Fruit fly (Drosophila melanogaster) whole organism, wandering third instar larva: ENCODE results near the gene CG14262.

Experiments
- Abd-B ChIP-seq: fragments of >200 bp; optimal IDR thresholded peaks from 2 replicates; lab custom pipeline; 2017; ENCODE audit warnings: missing biosample characterization, missing genetic modification characterization
- Dfd ChIP-seq: fragments of >200 bp; optimal IDR thresholded peaks from 2 replicates; lab custom pipeline; 2017; ENCODE audit warnings: missing biosample characterization, missing genetic modification characterization
- GATAd ChIP-seq: sonication (Bioruptor generic); optimal IDR thresholded peaks from 2 replicates; lab custom pipeline; 2016; ENCODE audit warnings: missing biosample characterization, missing genetic modification characterization
- Jra ChIP-seq: sonication (Bioruptor generic); optimal IDR thresholded peaks from 2 replicates; lab custom pipeline; 2016; ENCODE audit warnings: missing biosample characterization, missing genetic modification characterization
- Myc ChIP-seq: fragments of >200 bp; optimal IDR thresholded peaks from 2 replicates; lab custom pipeline; 2017
- OdsH ChIP-seq: fragments of 200-800 bp; sonication (Bioruptor generic); optimal IDR thresholded peaks from 2 replicates; lab custom pipeline; 2016; ENCODE audit warnings: missing biosample characterization, mild to moderate bottlenecking, missing genetic modification characterization
- Vsx2 ChIP-seq: fragments of 200-300, 225-300 bp; sonication (Bioruptor generic); optimal IDR thresholded peaks from 2 replicates; lab custom pipeline; 2018; ENCODE audit warnings: missing biosample characterization, missing genetic modification characterization; ENCODE audit not compliant: partially characterized antibody
- dsf ChIP-seq: sonication (Bioruptor generic); optimal IDR thresholded peaks from 2 replicates; lab custom pipeline; 2016; ENCODE audit warnings: missing biosample characterization, missing genetic modification characterization, borderline replicate concordance
- fru ChIP-seq: fragments of 200-800 bp; sonication (Bioruptor generic); optimal IDR thresholded peaks from 3 replicates; lab custom pipeline; 2016; ENCODE audit warnings: missing biosample characterization, mild to moderate bottlenecking, missing genetic modification characterization
- lola ChIP-seq: fragments of >200 bp; optimal IDR thresholded peaks from 2 replicates; lab custom pipeline; 2017; ENCODE audit warnings: missing biosample characterization, missing genetic modification characterization
- tai ChIP-seq: sonication (Bioruptor generic); optimal IDR thresholded peaks from 2 replicates; lab custom pipeline; 2016; ENCODE audit warnings: missing biosample characterization, missing genetic modification characterization
- usp ChIP-seq: fragments of >200 bp; optimal IDR thresholded peaks from 2 replicates; lab custom pipeline; 2017; ENCODE audit warnings: missing biosample characterization, missing genetic modification characterization
- woc ChIP-seq: sonication (Bioruptor generic); optimal IDR thresholded peaks from 2 replicates; lab custom pipeline; 2016; ENCODE audit warnings: missing biosample characterization, mild to moderate bottlenecking, missing genetic modification characterization

DNA sequence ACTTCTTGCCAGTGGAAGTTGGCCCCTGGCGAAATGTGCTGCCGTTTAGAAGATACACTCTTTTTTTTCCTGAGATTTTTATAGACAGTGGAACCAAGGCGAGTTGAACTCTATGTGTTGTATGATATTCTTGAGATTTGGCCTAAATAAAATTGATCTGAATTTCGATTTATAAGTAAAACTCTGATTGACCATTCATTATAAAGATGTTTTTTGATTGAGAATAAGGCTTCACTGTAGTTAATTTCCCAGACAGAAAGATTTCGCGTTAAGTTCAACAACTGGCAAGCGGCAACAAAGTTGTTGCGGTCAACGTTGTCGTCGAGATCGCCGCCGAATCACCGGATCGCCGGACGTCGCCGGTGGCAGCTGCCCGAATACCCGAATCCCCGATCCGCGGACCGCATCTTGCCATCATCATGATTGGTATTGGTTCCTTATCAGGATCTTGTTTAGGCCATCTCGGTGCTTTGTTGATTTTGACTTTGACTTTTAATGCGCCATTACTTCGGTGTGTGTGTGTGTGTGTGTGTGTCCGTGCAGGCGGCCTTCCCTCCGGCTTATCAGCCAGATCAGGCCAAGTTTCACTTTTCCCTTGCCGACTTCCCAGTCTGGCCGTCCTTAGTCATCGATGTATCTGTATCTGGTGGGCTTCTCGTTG is 43.1 kb downstream of the CG14262 start:
- TF ChIP-seq Jra (GFP tag; lab: Kevin White, UChicago) (no peak), woc (GFP tag; lab: Kevin White, UChicago) (peak; percentile 75), OdsH (GFP tag; lab: Kevin White, UChicago) (peak; percentile 15), Myc (no peak), Dfd (GFP tag; lab: Kevin White, UChicago) (no peak), fru (GFP tag; lab: Kevin White, UChicago) (peak; percentile 55), tai (GFP tag; lab: Kevin White, UChicago) (no peak), lola (GFP tag; lab: Kevin White, UChicago) (no peak), usp (no peak), Abd-B (GFP tag; lab: Kevin White, UChicago) (no peak), GATAd (GFP tag; lab: Kevin White, UChicago) (no peak), dsf (GFP tag; lab: Kevin White, UChicago) (no peak), Vsx2 (GFP tag; lab: Kevin White, UChicago) (no peak)
